Worm (Caenorhabditis elegans) whole organism, L4 larva: ENCODE results near the gene Y54H5A.2.

Experiments used
- F26F4.8 ChIP-seq: fragments of 200-800 bp; sonication (Bioruptor generic); conservative IDR thresholded peaks from 2 replicates; pipeline ENCODE4 v1.3.6; 2022; ENCODE audit warnings: missing genetic modification characterization, missing compliant biosample characterization
- Y48G9A.11 ChIP-seq: fragments of 200-800 bp; sonication (Bioruptor generic); IDR thresholded peaks from 2 replicates; pipeline ENCODE4 v1.3.6; 2022; ENCODE audit warnings: missing genetic modification reagents, missing genetic modification characterization, missing compliant biosample characterization
- Y75B8A.6 ChIP-seq: fragments of 200-800 bp; sonication (Bioruptor generic); IDR thresholded peaks from 2 replicates; pipeline ENCODE4 v1.3.6; 2022; ENCODE audit warnings: missing genetic modification reagents, missing genetic modification characterization, missing compliant biosample characterization
- aha-1 ChIP-seq: fragments of 150-350 bp; peaks from one replicate; lab custom pipeline; 2014; ENCODE audit warnings: missing biosample characterization, missing genetic modification characterization
- aly-2 ChIP-seq: sonication (generic microtip); optimal IDR thresholded peaks from 2 replicates; lab custom pipeline; 2018; ENCODE audit warnings: missing biosample characterization, missing genetic modification characterization
- ama-1 ChIP-seq: fragments of 150-350 bp; optimal IDR thresholded peaks from 2 replicates; lab custom pipeline; 2014; ENCODE audit warnings: inconsistent platforms, mixed read lengths
- ceh-20 ChIP-seq: fragments of 200-800 bp; sonication (Bioruptor generic); IDR thresholded peaks from 2 replicates; pipeline ENCODE4 v1.3.6; 2022; ENCODE audit warnings: missing genetic modification reagents, missing genetic modification characterization, missing compliant biosample characterization
- ces-1 ChIP-seq: fragments of 150-350 bp; sonication (generic microtip); optimal IDR thresholded peaks from 4 replicates; lab custom pipeline; 2014; ENCODE audit warnings: missing biosample characterization, missing genetic modification reagents, missing genetic modification characterization
- daf-16 ChIP-seq, 3 experiments: sonication (generic microtip); optimal IDR thresholded peaks; 2 replicates each; lab custom pipeline; 2016 to 2017; ENCODE audit warnings: missing genetic modification characterization in 3 of 3, missing genetic modification reagents in 3 of 3, mild to moderate bottlenecking in 2 of 3, missing compliant biosample characterization in 2 of 3, missing biosample characterization in 1 of 3, moderate library complexity in 1 of 3
- daf-19 ChIP-seq: fragments of 200-800 bp; sonication (Bioruptor generic); conservative IDR thresholded peaks from 2 replicates; pipeline ENCODE4 v1.3.6; 2022; ENCODE audit warnings: missing genetic modification characterization, missing compliant biosample characterization
- duxl-1 ChIP-seq: sonication (generic microtip); optimal IDR thresholded peaks from 2 replicates; lab custom pipeline; 2016; ENCODE audit warnings: mild to moderate bottlenecking, missing genetic modification characterization, moderate library complexity, missing compliant biosample characterization; ENCODE audit not compliant: poor library complexity
- dve-1 ChIP-seq: sonication (generic microtip); optimal IDR thresholded peaks from 2 replicates; lab custom pipeline; 2017; ENCODE audit warnings: antibody characterized with exemption, mild to moderate bottlenecking, missing genetic modification characterization, missing compliant biosample characterization; ENCODE audit not compliant: insufficient read depth
- egl-43 ChIP-seq: fragments of 200-800 bp; sonication (Bioruptor generic); IDR thresholded peaks from 2 replicates; pipeline ENCODE4 v1.3.6; 2022; ENCODE audit warnings: missing genetic modification reagents, missing genetic modification characterization, missing compliant biosample characterization
- gei-8 ChIP-seq: fragments of 200-800 bp; sonication (Bioruptor generic); optimal IDR thresholded peaks from 2 replicates; lab custom pipeline; 2018; ENCODE audit warnings: mild to moderate bottlenecking, missing genetic modification characterization, missing compliant biosample characterization
- hlh-11 ChIP-seq: fragments of 200-800 bp; sonication (Bioruptor generic); optimal IDR thresholded peaks from 2 replicates; lab custom pipeline; 2018; ENCODE audit warnings: mild to moderate bottlenecking, missing genetic modification characterization, missing compliant biosample characterization
- hlh-30 ChIP-seq: sonication (generic microtip); optimal IDR thresholded peaks from 2 replicates; lab custom pipeline; 2017; ENCODE audit warnings: antibody characterized with exemption, mild to moderate bottlenecking, missing genetic modification characterization, missing compliant biosample characterization; ENCODE audit not compliant: insufficient read depth
- hmg-1.1 ChIP-seq: fragments of 200-800 bp; sonication (Bioruptor generic); IDR thresholded peaks from 2 replicates; pipeline ENCODE4 v1.3.6; 2022; ENCODE audit warnings: missing genetic modification reagents, missing genetic modification characterization, missing compliant biosample characterization
- lin-13 ChIP-seq: fragments of 150-350 bp; optimal IDR thresholded peaks from 2 replicates; lab custom pipeline; 2014; ENCODE audit warnings: missing biosample characterization, missing genetic modification reagents, missing genetic modification characterization
- lin-38 ChIP-seq: fragments of 200-800 bp; sonication (Bioruptor generic); IDR thresholded peaks from 2 replicates; pipeline ENCODE4 v1.3.6; 2022; ENCODE audit warnings: missing genetic modification reagents, missing genetic modification characterization, missing compliant biosample characterization
- lin-39 ChIP-seq: fragments of 150-350 bp; optimal IDR thresholded peaks from 2 replicates; lab custom pipeline; 2014; ENCODE audit warnings: missing biosample characterization, missing genetic modification reagents, missing genetic modification characterization
- lsy-2 ChIP-seq, 2 experiments: fragments of 150-350 bp in 1 of 2; sonication (generic microtip) in 1 of 2; optimal IDR thresholded peaks; 2 replicates each; lab custom pipeline; 2014 to 2017; ENCODE audit warnings: missing biosample characterization in 2 of 2, missing genetic modification characterization in 2 of 2
- mdl-1 ChIP-seq, 2 experiments: fragments of 150-350 bp in 1 of 2; sonication (generic microtip) in 1 of 2; optimal IDR thresholded peaks; 2 replicates each; lab custom pipeline; 2014 to 2017; ENCODE audit warnings: missing biosample characterization in 2 of 2, missing genetic modification characterization in 2 of 2
- mep-1 ChIP-seq: fragments of 150-350 bp; sonication (generic microtip); optimal IDR thresholded peaks from 3 replicates; lab custom pipeline; 2014; ENCODE audit warnings: missing biosample characterization, missing genetic modification characterization
- mes-2 ChIP-seq: sonication (generic microtip); optimal IDR thresholded peaks from 2 replicates; lab custom pipeline; 2016; ENCODE audit warnings: missing genotype, mild to moderate bottlenecking, missing genetic modification characterization, missing compliant biosample characterization; ENCODE audit not compliant: poor library complexity, severe bottlenecking
- mxl-2 ChIP-seq: fragments of 200-800 bp; sonication (Bioruptor generic); conservative IDR thresholded peaks from 2 replicates; pipeline ENCODE4 v1.3.6; 2022; ENCODE audit warnings: missing genetic modification reagents, missing genetic modification characterization, missing compliant biosample characterization
- mxl-3 ChIP-seq: fragments of 200-800 bp; sonication (Bioruptor generic); optimal IDR thresholded peaks from 2 replicates; lab custom pipeline; 2018; ENCODE audit warnings: mild to moderate bottlenecking, missing genetic modification characterization, missing compliant biosample characterization
- nhr-237 ChIP-seq: sonication (generic microtip); optimal IDR thresholded peaks from 2 replicates; lab custom pipeline; 2017; ENCODE audit warnings: missing biosample characterization, missing genetic modification characterization
- nhr-28 ChIP-seq: fragments of 150-350 bp; optimal IDR thresholded peaks from 2 replicates; lab custom pipeline; 2014; ENCODE audit warnings: missing biosample characterization, missing genetic modification characterization
- nhr-48 ChIP-seq: sonication (generic microtip); optimal IDR thresholded peaks from 2 replicates; lab custom pipeline; 2016; ENCODE audit warnings: mild to moderate bottlenecking, missing genetic modification characterization, missing compliant biosample characterization
- nhr-77 ChIP-seq: fragments of 150-350 bp; optimal IDR thresholded peaks from 2 replicates; lab custom pipeline; 2014; ENCODE audit warnings: missing biosample characterization, missing genetic modification characterization
- pqm-1 ChIP-seq: sonication (generic microtip); optimal IDR thresholded peaks from 2 replicates; lab custom pipeline; 2017; ENCODE audit warnings: missing biosample characterization, missing genetic modification characterization
- set-16 ChIP-seq: fragments of 200-800 bp; sonication (Bioruptor generic); IDR thresholded peaks from 2 replicates; pipeline ENCODE4 v1.3.6; 2022; ENCODE audit warnings: missing genetic modification reagents, missing genetic modification characterization, missing compliant biosample characterization
- tag-97 ChIP-seq: fragments of 200-800 bp; sonication (Bioruptor generic); IDR thresholded peaks from 2 replicates; pipeline ENCODE4 v1.3.6; 2022; ENCODE audit warnings: missing genetic modification characterization, missing compliant biosample characterization
- unc-62 ChIP-seq, 3 experiments: fragments of 150-350 bp in 1 of 3; sonication (generic microtip); optimal IDR thresholded peaks in 2 of 3; peaks in 1 of 3; 1 replicate in 1 of 3; 2 replicates in 2 of 3; lab custom pipeline; 2014 to 2017; ENCODE audit warnings: missing biosample characterization in 3 of 3, missing genetic modification characterization in 3 of 3, missing genetic modification reagents in 3 of 3, missing genotype in 1 of 3

Gene Y54H5A.2

DNA sequence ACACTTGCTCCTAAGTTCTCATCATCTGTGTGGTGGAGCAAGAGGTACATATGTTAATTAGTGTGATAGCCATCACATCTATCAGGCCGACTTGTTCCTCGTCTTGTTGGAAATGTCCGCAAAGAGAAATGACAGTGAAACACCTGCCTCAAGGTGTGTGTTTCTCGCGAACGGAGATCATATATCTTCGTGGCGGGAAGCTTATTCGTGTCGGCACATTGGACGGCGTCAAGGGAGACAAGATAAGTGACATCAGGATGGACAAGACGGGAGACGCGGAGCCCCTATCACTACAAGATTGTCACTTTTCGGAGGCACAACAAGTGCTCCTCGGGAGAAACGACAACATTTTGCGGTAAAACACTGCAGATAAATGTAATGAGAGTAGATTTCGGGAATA lies 9.6 kb downstream of the Y54H5A.2 start:
- TF ChIP-seq mxl-2 (GFP tag; lab: Robert Waterston, UW) = no peak
- no peak for TF ChIP-seq mdl-1 (tag; optimal IDR thresholded peaks at IDR 0.05; lab: Kevin White, UChicago)
- TF ChIP-seq aly-2 = no peak
- no peak for TF ChIP-seq ces-1 (GFP tag; lab: Kevin White, UChicago)
- TF ChIP-seq ama-1 (lab: Kevin White, UChicago) = no peak

DNA sequence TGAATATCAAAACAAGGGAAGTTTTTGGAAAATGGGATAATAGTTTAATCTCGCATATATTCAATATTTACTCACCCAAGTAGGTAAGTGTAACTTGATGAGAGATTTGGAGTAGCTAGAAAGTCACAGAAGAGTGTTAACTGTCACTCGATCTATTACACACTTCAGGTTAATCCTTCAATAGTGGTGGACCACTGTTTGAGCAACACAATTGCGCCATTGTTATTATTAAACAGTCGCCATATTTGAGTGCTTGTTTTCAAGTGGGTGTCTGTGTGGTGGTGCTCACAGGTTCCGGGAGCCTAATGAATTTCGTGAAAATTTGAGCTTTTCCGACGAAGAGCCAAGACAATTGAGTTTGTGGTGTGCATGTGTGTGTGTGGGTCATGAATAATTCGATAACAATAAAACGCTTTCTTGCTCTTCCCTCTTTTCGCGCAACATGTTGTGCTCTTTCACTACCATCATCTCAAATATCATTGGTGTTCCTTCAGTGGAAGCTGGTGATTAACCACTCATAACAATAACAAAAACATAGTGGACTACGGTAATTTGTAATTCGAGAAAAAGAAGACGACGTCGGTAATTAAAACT lies 10.3 kb downstream of the Y54H5A.2 start:
- TF ChIP-seq aha-1 (tag; lab: Kevin White, UChicago) = peak; percentile 16
- TF ChIP-seq ces-1 (GFP tag; lab: Kevin White, UChicago) = no peak

DNA sequence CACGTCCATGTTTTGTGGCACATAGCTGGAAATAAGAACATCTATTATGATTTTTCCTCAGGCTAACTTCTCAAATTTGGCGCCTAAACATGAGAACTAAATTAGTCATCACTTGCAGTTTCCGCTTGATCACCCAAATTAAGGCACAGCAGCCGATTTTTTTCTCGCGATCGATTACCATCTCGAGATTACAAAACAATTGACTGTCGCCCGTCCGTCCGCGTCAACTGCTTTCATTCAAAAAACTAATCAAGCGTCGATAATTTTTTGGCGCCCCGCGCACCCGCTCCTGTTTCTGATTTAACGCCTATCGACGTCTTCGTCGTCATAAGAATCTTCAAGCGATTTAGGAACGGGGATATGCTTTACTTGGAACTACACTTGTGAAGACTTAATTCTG lies 11.7 kb downstream of the Y54H5A.2 start:
- TF ChIP-seq aha-1 (tag; lab: Kevin White, UChicago) = peak; percentile 89
- no peak for TF ChIP-seq nhr-237 (tag; lab: Kevin White, UChicago)

DNA sequence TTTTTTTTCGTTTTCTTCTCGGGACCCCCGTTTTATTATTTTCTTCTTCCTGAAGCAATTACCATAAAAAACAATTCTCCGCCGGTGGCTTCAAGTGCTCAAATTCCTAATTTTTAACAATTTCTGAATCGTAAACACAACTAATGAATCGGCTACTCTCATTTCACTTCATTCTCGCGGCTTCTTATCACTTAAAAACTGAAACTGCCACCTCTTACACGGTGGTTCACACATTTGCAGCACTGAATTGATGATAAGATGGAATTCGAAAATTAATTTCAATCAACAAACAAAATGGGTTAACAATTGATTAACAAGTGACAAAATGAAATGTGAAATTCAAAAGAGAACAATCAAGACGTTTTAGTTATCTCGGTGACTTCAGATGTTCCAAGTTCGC lies 12.3 kb downstream of the Y54H5A.2 start:
- peak; percentile 55 for TF ChIP-seq nhr-28 (tag; lab: Kevin White, UChicago)
- TF ChIP-seq daf-16 (GFP tag; optimal IDR thresholded peaks at IDR 0.05; lab: Kevin White, UChicago) = no peak
- peak; percentile 65 for TF ChIP-seq daf-16 (tag; optimal IDR thresholded peaks at IDR 0.05; lab: Kevin White, UChicago)
- no peak for TF ChIP-seq mep-1 (tag; lab: Kevin White, UChicago)
- TF ChIP-seq pqm-1 = peak; percentile 93
- peak in 1 of 2 experiments; percentile 10 for TF ChIP-seq lsy-2 (tag; optimal IDR thresholded peaks at IDR 0.05; lab: Kevin White, UChicago)
- TF ChIP-seq dve-1 (tag; lab: Kevin White, UChicago) = peak; percentile 35
- TF ChIP-seq nhr-77 (tag; lab: Kevin White, UChicago) = peak; percentile 61
- TF ChIP-seq gei-8 (GFP tag; lab: Kevin White, UChicago) = no peak
- peak; percentile 38 for TF ChIP-seq hlh-11 (tag; lab: Kevin White, UChicago)
- no peak for TF ChIP-seq tag-97
- TF ChIP-seq, all 104 proteins: peak for 7

DNA sequence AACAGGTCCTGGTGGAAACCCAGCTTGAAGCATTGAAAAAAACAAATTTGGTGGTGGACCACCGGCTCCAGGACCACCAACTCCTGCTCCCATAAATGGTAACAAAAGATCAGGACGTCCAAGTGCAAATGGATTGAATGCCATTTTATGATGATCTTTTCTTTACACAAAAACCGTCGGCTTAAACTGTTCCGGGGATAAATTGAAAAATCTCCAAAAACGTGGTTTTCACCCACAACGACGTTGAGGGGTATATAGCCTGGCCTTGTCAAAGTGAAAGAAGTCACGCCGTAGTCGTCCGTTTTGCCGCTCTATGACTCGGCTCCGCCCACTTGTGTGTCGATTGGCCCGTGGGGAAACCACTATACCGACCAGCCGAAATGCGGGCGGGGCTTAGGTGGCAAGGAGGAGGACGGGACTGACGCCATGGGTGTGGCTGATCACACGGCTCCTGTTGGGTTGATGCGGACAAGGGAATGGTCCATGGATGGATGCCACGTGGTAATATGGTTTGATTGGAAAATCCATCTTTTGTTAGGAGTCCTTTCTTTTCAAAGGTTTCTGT lies 13.3 kb downstream of the Y54H5A.2 start, which contains the start of gene tbx-2:
Gene tbx-2 (minus strand): TSS at position 264 of the 565 bp plus-strand sequence.
- TF ChIP-seq mxl-3 (GFP tag; lab: Kevin White, UChicago) = peak; percentile 61
- TF ChIP-seq F26F4.8 (GFP tag; lab: Robert Waterston, UW) = no peak
- TF ChIP-seq lin-39 (tag; lab: Kevin White, UChicago) = no peak
- TF ChIP-seq egl-43 (GFP tag; lab: Robert Waterston, UW) = 0 out of 2 replicates have a peak, but pooled peaks have one; percentile 34
- peak; percentile 31 for TF ChIP-seq mes-2 (tag; lab: Kevin White, UChicago)
- TF ChIP-seq ceh-20 (GFP tag; lab: Robert Waterston, UW) = no peak
- TF ChIP-seq Y75B8A.6 (GFP tag; lab: Robert Waterston, UW) = no peak
- TF ChIP-seq mdl-1 (tag; optimal IDR thresholded peaks at IDR 0.05; lab: Kevin White, UChicago) = peak in 1 of 2 experiments; percentile 13
- no peak for TF ChIP-seq nhr-48 (tag; lab: Kevin White, UChicago)
- no peak for TF ChIP-seq lin-13 (GFP tag; lab: Kevin White, UChicago)
- TF ChIP-seq lsy-2 (tag; optimal IDR thresholded peaks at IDR 0.05; lab: Kevin White, UChicago) = peak in 1 of 2 experiments; percentile 41
- no peak for TF ChIP-seq daf-19 (GFP tag; lab: Robert Waterston, UW)
- peak; percentile 3 for TF ChIP-seq duxl-1 (tag; lab: Kevin White, UChicago)
- peak; percentile 44 for TF ChIP-seq hlh-11 (tag; lab: Kevin White, UChicago)
- TF ChIP-seq aha-1 (tag; lab: Kevin White, UChicago) = peak; percentile 78
- peak; percentile 54 for TF ChIP-seq hlh-30
- no peak for TF ChIP-seq Y48G9A.11 (GFP tag; lab: Robert Waterston, UW)
- no peak for TF ChIP-seq lin-38 (GFP tag; lab: Robert Waterston, UW)
- peak; percentile 29; the same call in 1 of the 2 replicates for TF ChIP-seq hmg-1.1
- peak in 1 of 2 experiments; percentile 78 for TF ChIP-seq unc-62 (GFP tag; optimal IDR thresholded peaks at IDR 0.05 in 1 of 2; lab: Kevin White, UChicago)
- TF ChIP-seq unc-62 (tag; optimal IDR thresholded peaks at IDR 0.05; lab: Kevin White, UChicago) = no peak
- TF ChIP-seq set-16 = peak; percentile 58
